Fruit fly (Drosophila melanogaster) whole organism, embryonic: ENCODE measurements around the gene CG6015.

Experiments
- Bdp1 ChIP-seq: fragments of 200-800 bp; sonication (Bioruptor generic); optimal IDR thresholded peaks from 3 replicates; lab custom pipeline; 2016; ENCODE audit warnings: missing biosample characterization, missing genetic modification characterization
- Blimp-1 ChIP-seq: fragments of 200-800 bp; sonication (Bioruptor generic); optimal IDR thresholded peaks from 3 replicates; lab custom pipeline; 2018; ENCODE audit warnings: missing biosample characterization, missing genetic modification characterization, mild to moderate bottlenecking, moderate library complexity, missing genetic modification reagents
- CG10147 ChIP-seq: fragments of 200-800 bp; sonication (Bioruptor generic); optimal IDR thresholded peaks from 2 replicates; lab custom pipeline; 2019; ENCODE audit warnings: missing biosample characterization, mild to moderate bottlenecking, missing genetic modification characterization, moderate library complexity
- CG12104 ChIP-seq: fragments of 200-800 bp; sonication (Bioruptor generic); optimal IDR thresholded peaks from 3 replicates; lab custom pipeline; 2016; ENCODE audit warnings: missing biosample characterization, missing genetic modification characterization
- CG12155 ChIP-seq: fragments of 200-800 bp; sonication (Bioruptor generic); optimal IDR thresholded peaks from 3 replicates; lab custom pipeline; 2016; ENCODE audit warnings: missing biosample characterization, missing genetic modification characterization
- CG12236 ChIP-seq: fragments of 200-800 bp; sonication (Bioruptor generic); optimal IDR thresholded peaks from 2 replicates; lab custom pipeline; 2016; ENCODE audit warnings: missing biosample characterization, missing genetic modification characterization
- CG13123 ChIP-seq: fragments of 200-800 bp; sonication (Bioruptor generic); optimal IDR thresholded peaks from 2 replicates; lab custom pipeline; 2016; ENCODE audit warnings: missing biosample characterization, missing genetic modification characterization
- CG15514 ChIP-seq: fragments of 200-800 bp; sonication (Bioruptor generic); optimal IDR thresholded peaks from 3 replicates; lab custom pipeline; 2017; ENCODE audit warnings: missing biosample characterization, missing genetic modification characterization, mild to moderate bottlenecking, moderate library complexity, missing genetic modification reagents
- CG1647 ChIP-seq: fragments of 200-800 bp; sonication (Bioruptor generic); optimal IDR thresholded peaks from 3 replicates; lab custom pipeline; 2016; ENCODE audit warnings: missing biosample characterization, missing genetic modification characterization
- CG16813 ChIP-seq: fragments of 200-800 bp; sonication (Bioruptor generic); IDR thresholded peaks from 3 replicates; pipeline ENCODE4 v1.3.6; 2022; ENCODE audit warnings: missing biosample characterization, missing genetic modification characterization; ENCODE audit not compliant: partially characterized antibody
- CG16863 ChIP-seq: fragments of 200-800 bp; sonication (Bioruptor generic); optimal IDR thresholded peaks from 3 replicates; lab custom pipeline; 2016; ENCODE audit warnings: missing biosample characterization, missing genetic modification characterization
- CG17829 ChIP-seq: fragments of 200-800 bp; optimal IDR thresholded peaks from 2 replicates; lab custom pipeline; 2019; ENCODE audit warnings: missing biosample characterization, mild to moderate bottlenecking, missing genetic modification characterization, moderate library complexity
- CG30403 ChIP-seq: fragments of 200-800 bp; sonication (Bioruptor generic); optimal IDR thresholded peaks from 3 replicates; lab custom pipeline; 2016; ENCODE audit warnings: missing biosample characterization, missing genetic modification characterization
- CG4854 ChIP-seq: fragments of 200-800 bp; sonication (Bioruptor generic); optimal IDR thresholded peaks from 2 replicates; lab custom pipeline; 2016; ENCODE audit warnings: missing biosample characterization, missing genetic modification characterization, inconsistent platforms
- CG6254 ChIP-seq: fragments of 200-800 bp; sonication (Bioruptor generic); optimal IDR thresholded peaks from 3 replicates; lab custom pipeline; 2017; ENCODE audit warnings: mild to moderate bottlenecking, missing biosample characterization, missing genetic modification reagents, missing genetic modification characterization
- CG6689 ChIP-seq: fragments of 200-800 bp; sonication (Bioruptor generic); IDR thresholded peaks from 2 replicates; pipeline ENCODE4 v1.3.6; 2022; ENCODE audit warnings: missing biosample characterization, missing genetic modification characterization
- CG9797 ChIP-seq: fragments of 200-800 bp; sonication (Bioruptor generic); optimal IDR thresholded peaks from 3 replicates; lab custom pipeline; 2018; ENCODE audit warnings: missing biosample characterization, mild to moderate bottlenecking, missing genetic modification characterization
- CG9876 ChIP-seq: fragments of 200-800 bp; sonication (Bioruptor generic); optimal IDR thresholded peaks from 2 replicates; lab custom pipeline; 2016; ENCODE audit warnings: missing biosample characterization, missing genetic modification characterization
- CHES-1-like ChIP-seq: fragments of 200-800 bp; sonication (Bioruptor generic); optimal IDR thresholded peaks from 2 replicates; lab custom pipeline; 2016; ENCODE audit warnings: missing biosample characterization, missing genetic modification characterization
- Chrac-16 ChIP-seq: fragments of 200-800 bp; sonication (Bioruptor generic); optimal IDR thresholded peaks from 3 replicates; lab custom pipeline; 2016; ENCODE audit warnings: missing biosample characterization, missing genetic modification characterization
- Dp ChIP-seq: fragments of 200-800 bp; sonication (Bioruptor generic); optimal IDR thresholded peaks from 2 replicates; lab custom pipeline; 2018; ENCODE audit warnings: missing biosample characterization, mild to moderate bottlenecking, missing genetic modification characterization, moderate library complexity
- H15 ChIP-seq: fragments of 200-800 bp; sonication (Bioruptor generic); IDR thresholded peaks from 3 replicates; pipeline ENCODE4 v1.3.6; 2022; ENCODE audit warnings: missing biosample characterization, missing genetic modification characterization
- Hey ChIP-seq: fragments of 200-800 bp; sonication (Bioruptor generic); optimal IDR thresholded peaks from 3 replicates; lab custom pipeline; 2018; ENCODE audit warnings: missing biosample characterization, mild to moderate bottlenecking, missing genetic modification characterization
- Oli ChIP-seq: fragments of 200-800 bp; sonication (Bioruptor generic); optimal IDR thresholded peaks from 2 replicates; lab custom pipeline; 2018; ENCODE audit warnings: missing biosample characterization, mild to moderate bottlenecking, missing genetic modification characterization, moderate library complexity
- Rfx ChIP-seq: fragments of 200-800 bp; sonication (Bioruptor generic); IDR thresholded peaks from 2 replicates; pipeline ENCODE4 v1.3.6; 2022; ENCODE audit warnings: missing biosample characterization, missing genetic modification characterization
- Sox100B ChIP-seq: fragments of 200-800 bp; sonication (Bioruptor generic); optimal IDR thresholded peaks from 3 replicates; lab custom pipeline; 2018; ENCODE audit warnings: missing biosample characterization, mild to moderate bottlenecking, missing genetic modification characterization
- Sox102F ChIP-seq: fragments of 200-800 bp; sonication (Bioruptor generic); optimal IDR thresholded peaks from 2 replicates; lab custom pipeline; 2018; ENCODE audit warnings: missing biosample characterization, mild to moderate bottlenecking, missing genetic modification characterization, moderate library complexity
- TFAM ChIP-seq: fragments of 200-800 bp; sonication (Bioruptor generic); optimal IDR thresholded peaks from 2 replicates; lab custom pipeline; 2017; ENCODE audit warnings: missing biosample characterization, missing genetic modification characterization, inconsistent platforms
- az2 ChIP-seq: fragments of 200-800 bp; sonication (Bioruptor generic); optimal IDR thresholded peaks from 3 replicates; lab custom pipeline; 2016; ENCODE audit warnings: missing biosample characterization, missing genetic modification characterization
- chif ChIP-seq, 2 experiments: fragments of 200-800 bp; sonication (Bioruptor generic); optimal IDR thresholded peaks; 3 replicates each; lab custom pipeline; 2016; ENCODE audit warnings: missing biosample characterization in 2 of 2, missing genetic modification characterization in 2 of 2
- chn ChIP-seq: fragments of 200-800 bp; sonication (Bioruptor generic); optimal IDR thresholded peaks from 2 replicates; lab custom pipeline; 2016; ENCODE audit warnings: missing biosample characterization, missing genetic modification characterization
- grn ChIP-seq: fragments of 200-800 bp; sonication (Bioruptor generic); optimal IDR thresholded peaks from 3 replicates; lab custom pipeline; 2017; ENCODE audit warnings: missing biosample characterization, missing genetic modification characterization
- hbn ChIP-seq: fragments of 200-800 bp; sonication (Bioruptor generic); IDR thresholded peaks from 2 replicates; pipeline ENCODE4 v1.3.6; 2022; ENCODE audit warnings: missing biosample characterization, missing genetic modification characterization; ENCODE audit not compliant: partially characterized antibody
- insv ChIP-seq, 2 experiments: fragments of 200-800 bp; sonication (Bioruptor generic); optimal IDR thresholded peaks; 3 replicates each; lab custom pipeline; 2016 to 2018; ENCODE audit warnings: missing biosample characterization in 2 of 2, missing genetic modification characterization in 2 of 2
- jumu ChIP-seq: fragments of 200-800 bp; sonication (Bioruptor generic); optimal IDR thresholded peaks from 3 replicates; lab custom pipeline; 2016; ENCODE audit warnings: missing biosample characterization, missing genetic modification characterization
- lilli ChIP-seq: fragments of 200-800 bp; sonication (Bioruptor generic); optimal IDR thresholded peaks from 3 replicates; lab custom pipeline; 2016; ENCODE audit warnings: missing biosample characterization, missing genetic modification characterization
- lola ChIP-seq, 3 experiments: fragments of >200 bp in 2 of 3; fragments of 200-800 bp in 1 of 3; sonication (Bioruptor generic) in 1 of 3; optimal IDR thresholded peaks; 2 replicates each; lab custom pipeline; 2017 to 2019; ENCODE audit warnings: missing biosample characterization in 3 of 3, missing genetic modification characterization in 3 of 3, mild to moderate bottlenecking in 1 of 3, moderate library complexity in 1 of 3
- luna ChIP-seq: fragments of 200-800 bp; sonication (Bioruptor generic); optimal IDR thresholded peaks from 2 replicates; lab custom pipeline; 2016; ENCODE audit warnings: missing biosample characterization, missing genetic modification characterization
- nau ChIP-seq: fragments of 200-800 bp; sonication (Bioruptor generic); optimal IDR thresholded peaks from 3 replicates; lab custom pipeline; 2017; ENCODE audit warnings: missing biosample characterization, mild to moderate bottlenecking, missing genetic modification characterization, missing genetic modification reagents
- nerfin-2 ChIP-seq: fragments of 200-800 bp; sonication (Bioruptor generic); IDR thresholded peaks from 2 replicates; pipeline ENCODE4 v1.3.6; 2022; ENCODE audit warnings: missing biosample characterization, missing genetic modification characterization; ENCODE audit not compliant: partially characterized antibody
- nmo ChIP-seq: fragments of 200-800 bp; sonication (Bioruptor generic); optimal IDR thresholded peaks from 2 replicates; lab custom pipeline; 2018; ENCODE audit warnings: missing biosample characterization, mild to moderate bottlenecking, missing genetic modification characterization, moderate library complexity
- onecut ChIP-seq: fragments of 200-800 bp; sonication (Bioruptor generic); IDR thresholded peaks from 2 replicates; pipeline ENCODE4 v1.3.6; 2022; ENCODE audit warnings: missing biosample characterization, missing genetic modification characterization
- pb ChIP-seq: fragments of 200-800 bp; sonication (Bioruptor generic); optimal IDR thresholded peaks from 3 replicates; lab custom pipeline; 2016; ENCODE audit warnings: missing biosample characterization, missing genetic modification characterization
- pho ChIP-seq: fragments of 200-800 bp; sonication (Bioruptor generic); optimal IDR thresholded peaks from 2 replicates; lab custom pipeline; 2016; ENCODE audit warnings: missing biosample characterization, missing genetic modification characterization
- phol ChIP-seq: fragments of 200-800 bp; sonication (Bioruptor generic); optimal IDR thresholded peaks from 3 replicates; lab custom pipeline; 2018; ENCODE audit warnings: missing biosample characterization, mild to moderate bottlenecking, missing genetic modification characterization, moderate library complexity
- psq ChIP-seq: fragments of 200-800 bp; sonication (Bioruptor generic); optimal IDR thresholded peaks from 2 replicates; lab custom pipeline; 2017; ENCODE audit warnings: missing biosample characterization, missing genetic modification characterization
- schlank ChIP-seq: fragments of 200-800 bp; sonication (Bioruptor generic); optimal IDR thresholded peaks from 2 replicates; lab custom pipeline; 2018; ENCODE audit warnings: missing biosample characterization, mild to moderate bottlenecking, missing genetic modification characterization
- zen2 ChIP-seq: fragments of 200-800 bp; sonication (Bioruptor generic); IDR thresholded peaks from 3 replicates; pipeline ENCODE4 v1.3.6; 2022; ENCODE audit warnings: missing biosample characterization, missing genetic modification characterization; ENCODE audit not compliant: partially characterized antibody
- zfh1 ChIP-seq: fragments of 200-800 bp; sonication (Bioruptor generic); IDR thresholded peaks from 3 replicates; pipeline ENCODE4 v1.3.6; 2022; ENCODE audit warnings: missing biosample characterization, missing genetic modification characterization

CG6015 gene

DNA sequence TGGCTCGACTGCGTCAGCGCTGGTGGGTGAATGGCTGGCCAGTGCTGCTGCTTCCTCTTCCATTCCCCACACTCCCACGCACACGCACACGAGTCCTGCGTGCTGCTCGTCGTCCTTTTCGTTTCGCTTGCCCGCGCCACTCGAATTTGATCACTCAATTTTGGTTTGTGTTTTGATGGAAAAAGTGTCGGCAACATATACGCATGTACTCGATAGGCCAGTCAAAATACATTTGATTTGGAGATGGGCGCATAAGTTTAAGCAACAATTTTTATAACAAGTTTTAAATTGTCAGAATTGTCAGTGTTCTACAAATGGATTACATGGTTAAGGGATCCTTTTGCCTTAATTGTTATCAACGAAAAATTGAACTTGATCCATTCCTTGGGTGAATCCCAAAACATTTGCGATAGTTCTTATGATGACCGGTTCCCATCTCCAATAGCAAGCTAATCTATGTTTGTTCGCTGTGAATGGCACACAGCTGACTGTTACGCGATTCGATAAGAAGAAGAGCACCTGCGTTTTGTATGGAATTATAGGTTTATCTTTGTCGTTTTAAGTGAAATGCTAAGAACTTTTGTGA, 11.0 kb downstream of the CG6015 start, which contains the start of the genes Mitofilin and mRpL35 (continued):
- TF ChIP-seq CG9876 (GFP tag; lab: Kevin White, UChicago) (peak; percentile 43), nmo (GFP tag; lab: Kevin White, UChicago) (peak; percentile 58), Sox102F (GFP tag; lab: Kevin White, UChicago) (no peak), lola (GFP tag; optimal IDR thresholded peaks at IDR 0.05; lab: Kevin White, UChicago) (peak in 1 of 3 experiments; percentile 53), Oli (tag; lab: Kevin White, UChicago) (peak; percentile 10), onecut (GFP tag; lab: Robert Waterston, UW) (peak; percentile 3; the same call in 1 of the 2 replicates), nau (no peak), pho (GFP tag; lab: Kevin White, UChicago) (peak; percentile 54), hbn (GFP tag; lab: Robert Waterston, UW) (peak; percentile 45), Chrac-16 (GFP tag; lab: Kevin White, UChicago) (peak; percentile 35), schlank (tag; lab: Kevin White, UChicago) (no peak), CG30403 (peak; percentile 63), jumu (GFP tag; lab: Kevin White, UChicago) (peak; percentile 60), CHES-1-like (peak; percentile 78), az2 (GFP tag; lab: Kevin White, UChicago) (peak; percentile 34), phol (tag; lab: Kevin White, UChicago) (peak; percentile 55), CG12104 (GFP tag; lab: Kevin White, UChicago) (peak; percentile 11), lilli (peak; percentile 52), Hey (tag; lab: Kevin White, UChicago) (no peak), Blimp-1 (GFP tag; lab: Kevin White, UChicago) (no peak), CG12236 (GFP tag; lab: Kevin White, UChicago) (peak; percentile 24), CG12155 (GFP tag; lab: Kevin White, UChicago) (peak; percentile 50), zen2 (GFP tag; lab: Robert Waterston, UW) (peak; percentile 44; the same call in 1 of the 3 replicates), insv (GFP tag; optimal IDR thresholded peaks at IDR 0.05; lab: Kevin White, UChicago) (peak in 1 of 2 experiments; percentile 25), CG15514 (GFP tag; lab: Kevin White, UChicago) (no peak), luna (GFP tag; lab: Kevin White, UChicago) (peak; percentile 56), chif (GFP tag; optimal IDR thresholded peaks at IDR 0.05; lab: Kevin White, UChicago) (peak; percentile 36 to 52), CG6689 (GFP tag; lab: Robert Waterston, UW) (peak; percentile 31; the same call in 1 of the 2 replicates), Dp (GFP tag; lab: Kevin White, UChicago) (no peak), psq (GFP tag; lab: Kevin White, UChicago) (no peak), Rfx (GFP tag; lab: Robert Waterston, UW) (peak; percentile 43; the same call in 1 of the 2 replicates), TFAM (GFP tag; lab: Kevin White, UChicago) (no peak), CG16813 (peak; percentile 78), CG17829 (peak; percentile 39), zfh1 (no peak), pb (GFP tag; lab: Kevin White, UChicago) (peak; percentile 51), grn (GFP tag; lab: Kevin White, UChicago) (peak; percentile 48), chn (peak; percentile 33), Bdp1 (GFP tag; lab: Kevin White, UChicago) (no peak), CG13123 (peak; percentile 1), CG9797 (peak; percentile 9), H15 (0 out of 3 replicates have a peak, but pooled peaks have one; percentile 7), CG10147 (no peak), CG16863 (GFP tag; lab: Kevin White, UChicago) (no peak), CG4854 (GFP tag; lab: Kevin White, UChicago) (no peak), nerfin-2 (no peak), CG6254 (GFP tag; lab: Kevin White, UChicago) (no peak), Sox100B (GFP tag; lab: Kevin White, UChicago) (no peak), CG1647 (GFP tag; lab: Kevin White, UChicago) (no peak)
